Fruit fly (Drosophila melanogaster): ENCODE data around the gene CG4935.

The CG4935 gene

DNA sequence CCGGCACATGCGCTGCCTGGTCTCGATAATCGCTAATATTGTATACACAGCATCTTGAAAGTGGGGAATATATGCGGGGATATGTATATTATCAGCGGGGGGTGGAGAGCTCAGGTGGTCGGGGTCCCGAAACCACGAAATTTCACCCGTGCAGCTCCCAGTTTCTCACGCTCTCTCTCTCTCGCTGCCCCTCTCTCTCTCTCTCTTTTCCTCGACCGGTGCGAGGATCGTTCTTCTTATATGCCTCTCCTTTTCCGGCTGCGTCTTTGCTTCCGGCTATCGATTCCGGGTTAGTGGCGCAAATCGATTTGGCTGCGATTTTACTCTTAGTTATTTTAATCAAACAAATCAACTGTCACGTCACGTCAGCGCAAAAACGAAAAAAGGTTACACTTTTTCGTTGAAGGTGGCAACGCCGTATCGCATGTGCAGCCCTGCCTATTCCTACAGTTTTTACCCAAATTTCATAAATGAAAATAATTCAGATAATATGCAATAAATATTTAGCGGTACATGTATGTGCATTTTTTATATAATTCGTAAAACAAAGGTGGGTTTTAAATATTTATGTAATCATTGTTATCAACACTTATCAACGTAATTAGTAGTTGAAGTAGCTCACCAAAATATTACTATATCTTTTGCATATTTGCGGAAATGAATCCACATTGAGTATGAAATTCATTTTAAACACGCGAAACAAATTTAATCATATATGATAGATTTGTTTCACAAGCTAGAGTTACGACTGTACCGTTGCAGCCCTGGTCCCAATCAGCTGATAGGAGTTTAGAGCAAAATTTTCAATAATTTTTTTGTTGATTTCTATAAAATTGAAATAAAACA, 37.7 kb downstream of the CG4935 start, which contains the start of the genes heix and CG17328 (continued):
- TF ChIP-seq CkIIα-i1 (GFP tag; IDR thresholded peaks at IDR 0.05) (no peak), gem (tag; optimal IDR thresholded peaks at IDR 0.05) (no peak), CG18764 (GFP tag; optimal IDR thresholded peaks at IDR 0.05) (peak; percentile 49), CG2678 (tag; optimal IDR thresholded peaks at IDR 0.05) (no peak), luna (GFP tag; optimal IDR thresholded peaks at IDR 0.05) (peak; percentile 70), wdn (GFP tag; IDR thresholded peaks at IDR 0.05) (0 out of 2 replicates have a peak, but pooled peaks have one; percentile 73), vvl (GFP tag; IDR thresholded peaks at IDR 0.05) (peak; percentile 73), sens-2 (GFP tag; IDR thresholded peaks at IDR 0.05) (0 out of 2 replicates have a peak, but pooled peaks have one; percentile 7), Fer3 (tag; optimal IDR thresholded peaks at IDR 0.05) (peak; percentile 78), Tbp (GFP tag; optimal IDR thresholded peaks at IDR 0.05) (no peak), cato (GFP tag; optimal IDR thresholded peaks at IDR 0.05; ENCODE audit: borderline replicate concordance) (peak; percentile 69), abd-A (tag; optimal IDR thresholded peaks at IDR 0.05) (no peak), CG8478 (optimal IDR thresholded peaks at IDR 0.05) (no peak), jing (GFP tag; optimal IDR thresholded peaks at IDR 0.05) (no peak), gsb (GFP tag; IDR thresholded peaks at IDR 0.05) (no peak), Atf6 (GFP tag; IDR thresholded peaks at IDR 0.05) (peak; percentile 43; the same call in 1 of the 2 replicates), gt (GFP tag; IDR thresholded peaks at IDR 0.05) (no peak), Ravus (GFP tag; IDR thresholded peaks at IDR 0.05) (peak; percentile 3; the same call in 1 of the 2 replicates), nmo (GFP tag; optimal IDR thresholded peaks at IDR 0.05) (peak; percentile 81), lab (GFP tag; optimal IDR thresholded peaks at IDR 0.05) (no peak), CG32772 (GFP tag; IDR thresholded peaks at IDR 0.05) (peak; percentile 81), CG8089 (GFP tag; optimal IDR thresholded peaks at IDR 0.05) (no peak), dpn (GFP tag; optimal IDR thresholded peaks at IDR 0.05) (peak; percentile 70 to 72), Sin3A (optimal IDR thresholded peaks at IDR 0.05) (peak; percentile 80), CG4404 (GFP tag; IDR thresholded peaks at IDR 0.05) (peak; percentile 54), vfl (GFP tag; optimal IDR thresholded peaks at IDR 0.05) (no peak), CG8290 (GFP tag; optimal IDR thresholded peaks at IDR 0.05) (peak; percentile 36), CG8290 (tag; optimal IDR thresholded peaks at IDR 0.05) (peak in 1 of 2 experiments; percentile 2), CG4617 (GFP tag; optimal IDR thresholded peaks at IDR 0.05; ENCODE audit: borderline replicate concordance) (peak; percentile 94), Vsx1 (GFP tag; optimal IDR thresholded peaks at IDR 0.05) (no peak), CG11696 (GFP tag; IDR thresholded peaks at IDR 0.05) (no peak; the same call in 1 of the 2 replicates), CG32532 (GFP tag; IDR thresholded peaks at IDR 0.05) (peak; percentile 82; the same call in 1 of the 2 replicates), CG17186 (GFP tag; optimal IDR thresholded peaks at IDR 0.05) (peak; percentile 61), yki (optimal IDR thresholded peaks at IDR 0.05) (no peak), CG7745 (tag; optimal IDR thresholded peaks at IDR 0.05) (no peak), CG12659 (GFP tag; optimal IDR thresholded peaks at IDR 0.05) (peak; percentile 80), H2.0 (GFP tag; IDR thresholded peaks at IDR 0.05) (peak; percentile 68), C15 (GFP tag; IDR thresholded peaks at IDR 0.05) (0 out of 3 replicates have a peak, but pooled peaks have one; percentile 15), CG6689 (GFP tag; IDR thresholded peaks at IDR 0.05) (peak; percentile 65), BEAF-32 (GFP tag; optimal IDR thresholded peaks at IDR 0.05) (peak; percentile 58), Atf3 (GFP tag; optimal IDR thresholded peaks at IDR 0.05) (peak; percentile 46), BtbVII (GFP tag; optimal IDR thresholded peaks at IDR 0.05) (peak; percentile 39), CG15479 (GFP tag; optimal IDR thresholded peaks at IDR 0.05) (peak; percentile 73), CG10274 (GFP tag; optimal IDR thresholded peaks at IDR 0.05) (no peak), Xrp1 (GFP tag; IDR thresholded peaks at IDR 0.05) (peak; percentile 47; the same call in 1 of the 2 replicates), CG13296 (GFP tag; optimal IDR thresholded peaks at IDR 0.05) (peak; percentile 73), Fer2 (tag; optimal IDR thresholded peaks at IDR 0.05) (peak; percentile 75), CG11398 (GFP tag; optimal IDR thresholded peaks at IDR 0.05) (no peak), zf30C (GFP tag; optimal IDR thresholded peaks at IDR 0.05) (no peak), Med (GFP tag) (peak; percentile 93)
